Worm (Caenorhabditis elegans): ENCODE data around the gene K02A6.1.
"Not testable (repeated sequence)": the region's sequence is repeated elsewhere in the genome, so short reads cannot be mapped to it uniquely, and the experiment has no call there.

DNA sequence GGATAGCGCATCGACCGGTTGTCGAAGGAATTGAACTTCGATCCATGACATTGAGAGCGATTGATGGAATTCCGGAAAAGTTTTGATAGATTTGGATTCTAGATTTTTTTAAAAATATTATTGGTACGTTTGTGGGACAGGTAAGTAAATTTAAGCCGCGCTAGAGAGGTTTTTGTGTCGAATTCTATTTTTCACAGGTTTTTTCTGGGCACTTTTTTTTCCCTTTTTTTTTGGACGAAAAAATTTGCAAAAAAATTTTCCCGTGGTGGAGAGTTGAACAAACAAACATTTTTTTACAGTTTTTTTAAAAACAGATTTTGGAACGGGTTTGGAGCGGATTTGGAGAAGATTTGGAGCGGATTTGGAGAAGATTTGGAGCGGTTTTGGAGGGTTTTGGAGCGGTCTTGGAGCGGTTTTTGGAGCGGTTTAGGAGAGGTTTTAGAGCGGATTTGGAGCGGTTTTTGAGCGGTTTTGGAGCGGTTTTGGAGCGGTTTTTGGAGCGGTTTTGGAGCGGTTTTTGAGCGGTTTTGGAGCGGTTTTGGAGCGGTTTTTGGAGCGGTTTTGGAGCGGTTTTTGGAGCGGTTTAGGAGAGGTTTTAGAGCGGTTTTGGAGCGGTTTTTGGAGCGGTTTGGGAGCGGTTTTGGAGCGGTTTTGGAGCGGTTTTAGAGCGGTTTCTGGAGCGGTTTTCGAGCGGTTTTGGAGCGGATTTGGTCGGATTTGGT is 37.8 kb upstream of the K02A6.1 start, which contains the start of gene C17H11.4:
- not testable (repeated sequence) for TF ChIP-seq fos-1, zag-1, nhr-12, pha-4, egl-27, aly-2, elt-1, nhr-28, lin-39 (tag; optimal IDR thresholded peaks at IDR 0.05)

Data from whole organism, L3 larva.